Fruit fly (Drosophila melanogaster) whole organism, pupa: ENCODE measurements around the gene snsl.

Experiments used
- CG10348 ChIP-seq: fragments of 200-800 bp; sonication (Bioruptor generic); IDR thresholded peaks from 2 replicates; pipeline ENCODE4 v1.3.6; 2022; ENCODE audit warnings: missing biosample characterization, missing genetic modification characterization
- CG15710 ChIP-seq: fragments of 200-800 bp; sonication (Bioruptor generic); optimal IDR thresholded peaks from 2 replicates; lab custom pipeline; 2018; ENCODE audit warnings: missing biosample characterization, mild to moderate bottlenecking, missing genetic modification characterization, moderate library complexity
- CG8159 ChIP-seq: fragments of 200-800 bp; sonication (Bioruptor generic); optimal IDR thresholded peaks from 3 replicates; lab custom pipeline; 2018; ENCODE audit warnings: missing biosample characterization, mild to moderate bottlenecking, missing genetic modification characterization, moderate library complexity
- CG9948 ChIP-seq: fragments of 200-800 bp; sonication (Bioruptor generic); optimal IDR thresholded peaks from 2 replicates; lab custom pipeline; 2018; ENCODE audit warnings: missing biosample characterization, mild to moderate bottlenecking, missing genetic modification characterization, moderate library complexity
- EcR ChIP-seq: fragments of 200-800 bp; sonication (Bioruptor generic); optimal IDR thresholded peaks from 3 replicates; lab custom pipeline; 2019; ENCODE audit warnings: missing biosample characterization, missing genetic modification characterization, mild to moderate bottlenecking, moderate library complexity, missing genetic modification reagents

dm6 chr2L:4865400-4865799 is 41.2 kb downstream of the snsl start:
- no peak for TF ChIP-seq CG9948 (tag; lab: Kevin White, UChicago)
- no peak for TF ChIP-seq EcR
- TF ChIP-seq CG10348 (GFP tag; lab: Robert Waterston, UW) = no peak
- no peak for TF ChIP-seq CG8159 (tag; lab: Kevin White, UChicago)
- no peak for TF ChIP-seq CG15710 (tag; lab: Kevin White, UChicago)
